Worm (Caenorhabditis elegans) whole organism, midembryonic: Measurements from ENCODE around the gene pqn-84.

Experiments used
- cog-1 ChIP-seq: sonication (generic microtip); optimal IDR thresholded peaks from 2 replicates; lab custom pipeline; 2016; ENCODE audit warnings: missing genetic modification characterization, missing compliant biosample characterization
- ztf-29 ChIP-seq: fragments of 200-800 bp; sonication (Bioruptor generic); IDR thresholded peaks from 2 replicates; pipeline ENCODE4 v1.3.6; 2022; ENCODE audit warnings: missing genetic modification reagents, missing genetic modification characterization, missing compliant biosample characterization

- TF ChIP-seq cog-1 (tag; lab: Kevin White, UChicago) (no peak), ztf-29 (GFP tag; lab: Robert Waterston, UW) (no peak)
These were observed 3.1 kb downstream of the pqn-84 start for ce11 chrIII:11703006-11703775.
